Worm (Caenorhabditis elegans) whole organism, young adult: ENCODE results near the gene H17B01.5.

Experiments used
- B0019.2 ChIP-seq: fragments of 200-800 bp; sonication (Bioruptor generic); conservative IDR thresholded peaks from 2 replicates; pipeline ENCODE4 v1.3.6; 2022; ENCODE audit warnings: missing genetic modification reagents, missing genetic modification characterization, missing compliant biosample characterization
- B0261.1 ChIP-seq: sonication (generic microtip); optimal IDR thresholded peaks from 2 replicates; lab custom pipeline; 2016; ENCODE audit warnings: mild to moderate bottlenecking, missing genetic modification characterization, moderate library complexity, missing compliant biosample characterization
- C17E4.6 ChIP-seq: fragments of 200-800 bp; sonication (Bioruptor generic); IDR thresholded peaks from 2 replicates; pipeline ENCODE4 v1.3.6; 2022; ENCODE audit warnings: missing genetic modification reagents, missing genetic modification characterization, missing compliant biosample characterization
- D2030.7 ChIP-seq: fragments of 200-800 bp; sonication (Bioruptor generic); IDR thresholded peaks from 2 replicates; pipeline ENCODE4 v1.3.6; 2022; ENCODE audit warnings: missing genetic modification reagents, missing genetic modification characterization, missing compliant biosample characterization
- F37B4.10 ChIP-seq: fragments of 200-800 bp; sonication (Bioruptor generic); IDR thresholded peaks from 2 replicates; pipeline ENCODE4 v1.3.6; 2022; ENCODE audit warnings: missing genetic modification characterization, missing compliant biosample characterization
- T07F8.4 ChIP-seq: sonication (generic microtip); optimal IDR thresholded peaks from 2 replicates; lab custom pipeline; 2016; ENCODE audit warnings: mild to moderate bottlenecking, missing genetic modification characterization, moderate library complexity, missing compliant biosample characterization
- attf-5 ChIP-seq: fragments of 200-800 bp; sonication (Bioruptor generic); optimal IDR thresholded peaks from 2 replicates; lab custom pipeline; 2018; ENCODE audit warnings: mild to moderate bottlenecking, missing genetic modification characterization, missing compliant biosample characterization
- bed-1 ChIP-seq: fragments of 200-800 bp; sonication (Bioruptor generic); IDR thresholded peaks from 2 replicates; pipeline ENCODE4 v1.3.6; 2022; ENCODE audit warnings: missing genetic modification reagents, missing genetic modification characterization, missing compliant biosample characterization
- ceh-91 ChIP-seq: fragments of 200-800 bp; sonication (Bioruptor generic); IDR thresholded peaks from 2 replicates; pipeline ENCODE4 v1.3.6; 2022; ENCODE audit warnings: missing genetic modification reagents, missing genetic modification characterization, missing compliant biosample characterization
- dox-1 ChIP-seq: fragments of 200-800 bp; sonication (Bioruptor generic); IDR thresholded peaks from 2 replicates; pipeline ENCODE4 v1.3.6; 2022; ENCODE audit warnings: missing genetic modification reagents, missing genetic modification characterization, missing compliant biosample characterization
- efl-1 ChIP-seq: fragments of 150-350 bp; optimal IDR thresholded peaks from 2 replicates; lab custom pipeline; 2014; ENCODE audit warnings: missing biosample characterization, missing genetic modification reagents, missing genetic modification characterization
- egl-44 ChIP-seq: fragments of 200-800 bp; sonication (Bioruptor generic); IDR thresholded peaks from 2 replicates; pipeline ENCODE4 v1.3.6; 2022; ENCODE audit warnings: missing genetic modification reagents, missing genetic modification characterization, missing compliant biosample characterization
- lin-26 ChIP-seq: fragments of 200-800 bp; sonication (Bioruptor generic); IDR thresholded peaks from 2 replicates; pipeline ENCODE4 v1.3.6; 2022; ENCODE audit warnings: missing genetic modification reagents, missing genetic modification characterization, missing compliant biosample characterization
- lin-54 ChIP-seq: fragments of 200-800 bp; sonication (Bioruptor generic); optimal IDR thresholded peaks from 2 replicates; lab custom pipeline; 2018; ENCODE audit warnings: mild to moderate bottlenecking, missing genetic modification characterization, missing compliant biosample characterization
- madf-6 ChIP-seq: fragments of 200-800 bp; sonication (Bioruptor generic); IDR thresholded peaks from 2 replicates; pipeline ENCODE4 v1.3.6; 2022; ENCODE audit warnings: missing genetic modification reagents, missing genetic modification characterization, missing compliant biosample characterization
- madf-8 ChIP-seq: fragments of 200-800 bp; sonication (Bioruptor generic); conservative IDR thresholded peaks from 2 replicates; pipeline ENCODE4 v1.3.6; 2022; ENCODE audit warnings: missing genetic modification reagents, missing genetic modification characterization, missing compliant biosample characterization
- mxl-1 ChIP-seq: sonication (generic microtip); optimal IDR thresholded peaks from 2 replicates; lab custom pipeline; 2016; ENCODE audit warnings: missing genetic modification characterization, missing compliant biosample characterization
- nhr-179 ChIP-seq: sonication (generic microtip); optimal IDR thresholded peaks from 2 replicates; lab custom pipeline; 2016; ENCODE audit warnings: mild to moderate bottlenecking, missing genetic modification characterization, missing compliant biosample characterization
- snpc-1.3 ChIP-seq: sonication (generic microtip); optimal IDR thresholded peaks from 2 replicates; lab custom pipeline; 2017; ENCODE audit warnings: missing genetic modification characterization, mild to moderate bottlenecking, missing compliant biosample characterization, antibody characterized with exemption, moderate library complexity, missing genotype, missing genetic modification reagents; ENCODE audit not compliant: insufficient read depth
- snpc-3.4 ChIP-seq: sonication (generic microtip); optimal IDR thresholded peaks from 2 replicates; lab custom pipeline; 2017; ENCODE audit warnings: missing genetic modification characterization, mild to moderate bottlenecking, missing compliant biosample characterization, antibody characterized with exemption, moderate library complexity, missing genotype, missing genetic modification reagents
- somi-1 ChIP-seq: fragments of 200-800 bp; sonication (Bioruptor generic); optimal IDR thresholded peaks from 2 replicates; lab custom pipeline; 2018; ENCODE audit warnings: mild to moderate bottlenecking, missing genetic modification characterization, missing compliant biosample characterization
- tbx-9 ChIP-seq: sonication (generic microtip); optimal IDR thresholded peaks from 2 replicates; lab custom pipeline; 2016; ENCODE audit warnings: borderline replicate concordance, missing genetic modification characterization, inconsistent platforms, missing compliant biosample characterization
- tlf-1 ChIP-seq: fragments of 200-800 bp; sonication (Bioruptor generic); optimal IDR thresholded peaks from 2 replicates; lab custom pipeline; 2018; ENCODE audit warnings: mild to moderate bottlenecking, missing genetic modification characterization, missing compliant biosample characterization
- unc-130 ChIP-seq: sonication (generic microtip); optimal IDR thresholded peaks from 2 replicates; lab custom pipeline; 2016; ENCODE audit warnings: missing genetic modification reagents, missing genetic modification characterization, missing compliant biosample characterization
- xnd-1 ChIP-seq: sonication (generic microtip); optimal IDR thresholded peaks from 2 replicates; lab custom pipeline; 2016; ENCODE audit warnings: missing genotype, missing genetic modification reagents, missing genetic modification characterization, missing compliant biosample characterization
- zfh-2 ChIP-seq: fragments of 200-800 bp; sonication (Bioruptor generic); conservative IDR thresholded peaks from 2 replicates; pipeline ENCODE4 v1.3.6; 2022; ENCODE audit warnings: missing genetic modification reagents, missing genetic modification characterization, missing compliant biosample characterization

The H17B01.5 gene

ce11 chrII:1437449-1438335 is 35.7 kb downstream of the H17B01.5 start, which contains the start of gene nol-6 (continued):
- peak; percentile 70 for TF ChIP-seq madf-8 (GFP tag; lab: Robert Waterston, UW)
- TF ChIP-seq efl-1: peak; percentile 87
- no peak for TF ChIP-seq mxl-1
- TF ChIP-seq snpc-3.4 (tag; lab: Kevin White, UChicago): peak; percentile 35
- TF ChIP-seq C17E4.6 (GFP tag; lab: Robert Waterston, UW): no peak
- TF ChIP-seq dox-1 (GFP tag; lab: Robert Waterston, UW): no peak
- TF ChIP-seq unc-130 (GFP tag; lab: Kevin White, UChicago): no peak
- TF ChIP-seq D2030.7 (GFP tag; lab: Robert Waterston, UW): peak; percentile 74
- no peak for TF ChIP-seq tlf-1 (GFP tag; lab: Kevin White, UChicago)
- no peak for TF ChIP-seq nhr-179 (tag; lab: Kevin White, UChicago)
- TF ChIP-seq F37B4.10 (GFP tag; lab: Robert Waterston, UW): no peak
- TF ChIP-seq madf-6 (GFP tag; lab: Robert Waterston, UW): peak; percentile 86
- TF ChIP-seq lin-54 (GFP tag; lab: Kevin White, UChicago): peak; percentile 30
- TF ChIP-seq egl-44 (GFP tag; lab: Robert Waterston, UW): no peak
- peak; percentile 37 for TF ChIP-seq xnd-1 (tag; lab: Kevin White, UChicago)

DNA sequence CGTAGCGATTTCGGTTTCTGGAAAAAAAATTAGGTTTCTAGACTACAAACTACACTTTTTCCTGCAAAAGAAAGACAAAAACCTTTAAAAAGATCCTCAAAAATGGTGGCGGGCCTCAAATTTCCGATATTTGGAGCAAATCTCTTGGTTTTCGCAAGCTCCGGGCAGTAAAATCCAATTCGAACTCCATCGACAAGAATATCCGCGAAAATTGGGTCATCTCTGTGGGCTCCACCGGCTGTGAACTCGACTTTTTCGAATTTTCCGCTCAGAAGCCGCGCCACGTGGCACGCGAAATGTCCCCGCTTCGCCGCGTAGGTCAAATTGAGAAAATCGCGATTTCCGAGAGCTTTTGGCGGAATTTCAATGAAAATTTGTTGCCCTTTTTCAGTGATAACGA is 36.7 kb downstream of the H17B01.5 start:
- TF ChIP-seq egl-44 (GFP tag; lab: Robert Waterston, UW) (no peak), somi-1 (GFP tag; lab: Kevin White, UChicago) (no peak), tbx-9 (tag; lab: Kevin White, UChicago) (no peak), ceh-91 (GFP tag; lab: Robert Waterston, UW) (no peak), zfh-2 (GFP tag; lab: Robert Waterston, UW) (peak; percentile 45), unc-130 (GFP tag; lab: Kevin White, UChicago) (no peak), attf-5 (GFP tag; lab: Kevin White, UChicago) (no peak), snpc-1.3 (tag; lab: Kevin White, UChicago) (no peak), efl-1 (no peak)

ce11 chrII:1423660-1424059 is 49.7 kb downstream of the H17B01.5 start, which contains the start of gene Y51H7C.10:
Gene Y51H7C.10, minus strand, starts transcription at chrII:1423760.
- TF ChIP-seq B0261.1: no peak
- no peak for TF ChIP-seq B0019.2 (GFP tag; lab: Robert Waterston, UW)
- no peak for TF ChIP-seq T07F8.4
- TF ChIP-seq madf-8 (GFP tag; lab: Robert Waterston, UW): no peak
- no peak for TF ChIP-seq bed-1 (GFP tag; lab: Robert Waterston, UW)
- TF ChIP-seq madf-6 (GFP tag; lab: Robert Waterston, UW): no peak
- no peak for TF ChIP-seq lin-26 (GFP tag; lab: Robert Waterston, UW)
